Fruit fly (Drosophila melanogaster): Measurements from ENCODE around the gene Acp95EF.

The Acp95EF gene

dm6 chr3R:24272775-24273290 lies 44.1 kb downstream of the Acp95EF start, which contains the start of gene Orct2 (continued):
- TF ChIP-seq D (optimal IDR thresholded peaks at IDR 0.05) (peak; percentile 73), D (GFP tag; optimal IDR thresholded peaks at IDR 0.05) (no peak), lmd (GFP tag; IDR thresholded peaks at IDR 0.05) (no peak), cas (GFP tag; IDR thresholded peaks at IDR 0.05) (no peak), CG10431 (GFP tag; optimal IDR thresholded peaks at IDR 0.05) (no peak), CG11247 (GFP tag; IDR thresholded peaks at IDR 0.05) (no peak), CG9817 (tag; optimal IDR thresholded peaks at IDR 0.05) (no peak), MTF-1 (GFP tag; optimal IDR thresholded peaks at IDR 0.05; ENCODE audit: borderline replicate concordance) (no peak), her (GFP tag; optimal IDR thresholded peaks at IDR 0.05) (peak; percentile 8), Dip3 (GFP tag; optimal IDR thresholded peaks at IDR 0.05) (no peak), Nf-YC (tag; optimal IDR thresholded peaks at IDR 0.05) (peak; percentile 60), CG4617 (GFP tag; optimal IDR thresholded peaks at IDR 0.05; ENCODE audit: borderline replicate concordance) (no peak), crp (GFP tag; optimal IDR thresholded peaks at IDR 0.05) (no peak), ranshi (GFP tag; IDR thresholded peaks at IDR 0.05) (no peak), CG15011 (GFP tag; optimal IDR thresholded peaks at IDR 0.05) (no peak), kni (GFP tag; optimal IDR thresholded peaks at IDR 0.05) (peak; percentile 80), CG5953 (GFP tag; IDR thresholded peaks at IDR 0.05) (no peak), Lpt (GFP tag; optimal IDR thresholded peaks at IDR 0.05) (no peak), PHDP (tag; optimal IDR thresholded peaks at IDR 0.05) (no peak), Neu2 (GFP tag; optimal IDR thresholded peaks at IDR 0.05; ENCODE audit: borderline replicate concordance) (no peak), CG4282 (GFP tag; optimal IDR thresholded peaks at IDR 0.05) (no peak), MBD-R2 (GFP tag; IDR thresholded peaks at IDR 0.05) (no peak), Poxn (GFP tag; IDR thresholded peaks at IDR 0.05) (no peak), Pdp1 (GFP tag; optimal IDR thresholded peaks at IDR 0.05) (peak in 1 of 2 experiments; percentile 9), zfh1 (GFP tag; IDR thresholded peaks at IDR 0.05) (peak; percentile 55; the same call in 2 of the 3 replicates), Mes4 (GFP tag; optimal IDR thresholded peaks at IDR 0.05) (no peak), CG1832 (GFP tag; optimal IDR thresholded peaks at IDR 0.05) (peak; percentile 72), CG33213 (GFP tag; optimal IDR thresholded peaks at IDR 0.05) (no peak), zen (tag; optimal IDR thresholded peaks at IDR 0.05) (no peak), Usf (GFP tag; optimal IDR thresholded peaks at IDR 0.05) (no peak), h (optimal IDR thresholded peaks at IDR 0.05) (no peak), tgo (GFP tag; IDR thresholded peaks at IDR 0.05) (no peak), Fer2 (tag; optimal IDR thresholded peaks at IDR 0.05) (no peak), eve (GFP tag; optimal IDR thresholded peaks at IDR 0.05) (no peak), pho (GFP tag; optimal IDR thresholded peaks at IDR 0.05) (no peak), sna (GFP tag; IDR thresholded peaks at IDR 0.05; ENCODE audit: partially characterized antibody) (no peak), slp2 (GFP tag; optimal IDR thresholded peaks at IDR 0.05) (no peak), CG5180 (GFP tag; optimal IDR thresholded peaks at IDR 0.05) (peak; percentile 56), fu2 (GFP tag; optimal IDR thresholded peaks at IDR 0.05) (no peak), HHEX (GFP tag; optimal IDR thresholded peaks at IDR 0.05) (peak; percentile 25), chif (GFP tag; optimal IDR thresholded peaks at IDR 0.05) (no peak), CG1647 (GFP tag; optimal IDR thresholded peaks at IDR 0.05) (no peak), GATAe (GFP tag; conservative IDR thresholded peaks at IDR 0.05) (no peak), CG10147 (GFP tag; optimal IDR thresholded peaks at IDR 0.05) (peak; percentile 1), CG1233 (GFP tag; optimal IDR thresholded peaks at IDR 0.05) (no peak), CG10462 (GFP tag; optimal IDR thresholded peaks at IDR 0.05) (no peak), ttk (GFP tag; IDR thresholded peaks at IDR 0.05) (no peak), al (GFP tag; IDR thresholded peaks at IDR 0.05) (no peak), CG17361 (GFP tag; IDR thresholded peaks at IDR 0.05) (no peak), mirr (GFP tag; optimal IDR thresholded peaks at IDR 0.05) (peak; percentile 82), peb (GFP tag; IDR thresholded peaks at IDR 0.05) (no peak), oc (tag; optimal IDR thresholded peaks at IDR 0.05) (no peak)

Measured in whole organism, embryonic.